Fruit fly (Drosophila melanogaster) whole organism, embryonic: Measurements from ENCODE around the gene CG15212.

Source experiments
- Atf6 ChIP-seq: fragments of 200-800 bp; sonication (Bioruptor generic); IDR thresholded peaks from 2 replicates; pipeline ENCODE4 v1.3.6; 2022; ENCODE audit warnings: missing biosample characterization, missing genetic modification characterization
- CG10321 ChIP-seq: fragments of 200-800 bp; sonication (Bioruptor generic); IDR thresholded peaks from 2 replicates; pipeline ENCODE4 v1.3.6; 2022; ENCODE audit warnings: missing biosample characterization, missing genetic modification characterization
- CG12299 ChIP-seq: fragments of 200-800 bp; sonication (Bioruptor generic); optimal IDR thresholded peaks from 2 replicates; lab custom pipeline; 2018; ENCODE audit warnings: missing biosample characterization, mild to moderate bottlenecking, missing genetic modification characterization
- CG12744 ChIP-seq: fragments of 200-800 bp; sonication (Bioruptor generic); optimal IDR thresholded peaks from 2 replicates; lab custom pipeline; 2016; ENCODE audit warnings: missing biosample characterization, missing genetic modification characterization
- CG13424 ChIP-seq: fragments of 200-800 bp; sonication (Bioruptor generic); optimal IDR thresholded peaks from 2 replicates; lab custom pipeline; 2019; ENCODE audit warnings: missing biosample characterization, mild to moderate bottlenecking, missing genetic modification characterization, moderate library complexity
- CG14667 ChIP-seq: fragments of 200-800 bp; sonication (Bioruptor generic); IDR thresholded peaks from 2 replicates; pipeline ENCODE4 v1.3.6; 2022; ENCODE audit warnings: missing biosample characterization, missing genetic modification characterization
- CG14965 ChIP-seq: fragments of 200-800 bp; sonication (Bioruptor generic); optimal IDR thresholded peaks from 2 replicates; lab custom pipeline; 2016; ENCODE audit warnings: missing biosample characterization, missing genetic modification characterization, borderline replicate concordance
- CG18764 ChIP-seq: fragments of 200-800 bp; sonication (Bioruptor generic); optimal IDR thresholded peaks from 3 replicates; lab custom pipeline; 2016; ENCODE audit warnings: missing biosample characterization, missing genetic modification characterization
- CG2116 ChIP-seq: fragments of 200-800 bp; sonication (Bioruptor generic); optimal IDR thresholded peaks from 3 replicates; lab custom pipeline; 2018; ENCODE audit warnings: missing biosample characterization, mild to moderate bottlenecking, missing genetic modification characterization
- CG2120 ChIP-seq: fragments of 200-800 bp; sonication (Bioruptor generic); optimal IDR thresholded peaks from 3 replicates; lab custom pipeline; 2016; ENCODE audit warnings: missing biosample characterization, missing genetic modification characterization
- CG33557 ChIP-seq: fragments of 200-800 bp; sonication (Bioruptor generic); optimal IDR thresholded peaks from 2 replicates; lab custom pipeline; 2019; ENCODE audit warnings: missing biosample characterization, mild to moderate bottlenecking, missing genetic modification characterization, moderate library complexity
- CG34224 ChIP-seq: fragments of 200-800 bp; sonication (Bioruptor generic); IDR thresholded peaks from 3 replicates; pipeline ENCODE4 v1.3.6; 2022; ENCODE audit warnings: missing biosample characterization, missing genetic modification characterization; ENCODE audit not compliant: partially characterized antibody
- CG34422 ChIP-seq: fragments of 200-800 bp; sonication (Bioruptor generic); IDR thresholded peaks from 3 replicates; pipeline ENCODE4 v1.3.6; 2022; ENCODE audit warnings: missing biosample characterization, missing genetic modification characterization
- CG3838 ChIP-seq: fragments of 200-800 bp; sonication (Bioruptor generic); optimal IDR thresholded peaks from 3 replicates; lab custom pipeline; 2016; ENCODE audit warnings: missing biosample characterization, missing genetic modification characterization
- CG4360 ChIP-seq: fragments of 200-800 bp; sonication (Bioruptor generic); IDR thresholded peaks from 2 replicates; pipeline ENCODE4 v1.3.6; 2022; ENCODE audit warnings: missing biosample characterization, missing genetic modification characterization
- CG4617 ChIP-seq: fragments of 200-800 bp; sonication (Bioruptor generic); optimal IDR thresholded peaks from 3 replicates; lab custom pipeline; 2016; ENCODE audit warnings: missing biosample characterization, missing genetic modification characterization, borderline replicate concordance
- CG6683 ChIP-seq: fragments of 200-800 bp; sonication (Bioruptor generic); optimal IDR thresholded peaks from 2 replicates; lab custom pipeline; 2017; ENCODE audit warnings: missing biosample characterization, mild to moderate bottlenecking, missing genetic modification characterization, missing genetic modification reagents
- CG7928 ChIP-seq: fragments of 200-800 bp; sonication (Bioruptor generic); optimal IDR thresholded peaks from 2 replicates; lab custom pipeline; 2017; ENCODE audit warnings: missing biosample characterization, mild to moderate bottlenecking, missing genetic modification characterization
- CG8359 ChIP-seq: fragments of 200-800 bp; sonication (Bioruptor generic); optimal IDR thresholded peaks from 2 replicates; lab custom pipeline; 2017; ENCODE audit warnings: missing biosample characterization, mild to moderate bottlenecking, missing genetic modification characterization, borderline replicate concordance
- CG9797 ChIP-seq: fragments of 200-800 bp; sonication (Bioruptor generic); optimal IDR thresholded peaks from 3 replicates; lab custom pipeline; 2018; ENCODE audit warnings: missing biosample characterization, mild to moderate bottlenecking, missing genetic modification characterization
- CHES-1-like ChIP-seq: fragments of 200-800 bp; sonication (Bioruptor generic); optimal IDR thresholded peaks from 2 replicates; lab custom pipeline; 2016; ENCODE audit warnings: missing biosample characterization, missing genetic modification characterization
- CoRest ChIP-seq: fragments of 200-800 bp; sonication (Bioruptor generic); optimal IDR thresholded peaks from 3 replicates; lab custom pipeline; 2018; ENCODE audit warnings: missing biosample characterization, mild to moderate bottlenecking, missing genetic modification characterization, moderate library complexity
- Drgx ChIP-seq: fragments of 200-800 bp; sonication (Bioruptor generic); IDR thresholded peaks from 2 replicates; pipeline ENCODE4 v1.3.6; 2022; ENCODE audit warnings: missing biosample characterization, missing genetic modification characterization
- ERR ChIP-seq: fragments of 200-800 bp; sonication (Bioruptor generic); optimal IDR thresholded peaks from 2 replicates; lab custom pipeline; 2016; ENCODE audit warnings: missing biosample characterization, missing genetic modification characterization
- Elba2 ChIP-seq: fragments of 200-800 bp; sonication (Bioruptor generic); optimal IDR thresholded peaks from 3 replicates; lab custom pipeline; 2016; ENCODE audit warnings: missing biosample characterization, missing genetic modification characterization
- Hr3 ChIP-seq: fragments of 200-800 bp; sonication (Bioruptor generic); optimal IDR thresholded peaks from 3 replicates; lab custom pipeline; 2016; ENCODE audit warnings: missing biosample characterization, missing genetic modification characterization
- Jarid2 ChIP-seq: fragments of 200-800 bp; sonication (Bioruptor generic); optimal IDR thresholded peaks from 3 replicates; lab custom pipeline; 2017; ENCODE audit warnings: mild to moderate bottlenecking, missing biosample characterization, missing genetic modification reagents, missing genetic modification characterization
- Nf-YB ChIP-seq: fragments of 200-800 bp; sonication (Bioruptor generic); optimal IDR thresholded peaks from 3 replicates; lab custom pipeline; 2019; ENCODE audit warnings: missing biosample characterization, mild to moderate bottlenecking, missing genetic modification characterization, moderate library complexity
- Oaz ChIP-seq: fragments of 200-800 bp; sonication (Bioruptor generic); IDR thresholded peaks from 2 replicates; pipeline ENCODE4 v1.3.6; 2022; ENCODE audit warnings: missing biosample characterization, missing genetic modification characterization
- Opbp ChIP-seq: fragments of 200-800 bp; sonication (Bioruptor generic); IDR thresholded peaks from 3 replicates; pipeline ENCODE4 v1.3.6; 2022; ENCODE audit warnings: missing biosample characterization, missing genetic modification characterization; ENCODE audit not compliant: partially characterized antibody
- Poxn ChIP-seq: fragments of 200-800 bp; sonication (Bioruptor generic); IDR thresholded peaks from 2 replicates; pipeline ENCODE4 v1.3.6; 2022; ENCODE audit warnings: missing biosample characterization, missing genetic modification characterization
- amos ChIP-seq: fragments of 200-800 bp; sonication (Bioruptor generic); IDR thresholded peaks from 2 replicates; pipeline ENCODE4 v1.3.6; 2022; ENCODE audit warnings: missing biosample characterization, missing genetic modification characterization; ENCODE audit not compliant: partially characterized antibody
- ato ChIP-seq: fragments of 200-800 bp; sonication (Bioruptor generic); IDR thresholded peaks from 2 replicates; pipeline ENCODE4 v1.3.6; 2022; ENCODE audit warnings: missing biosample characterization, missing genetic modification characterization; ENCODE audit not compliant: partially characterized antibody
- cas ChIP-seq: fragments of 200-800 bp; sonication (Bioruptor generic); IDR thresholded peaks from 2 replicates; pipeline ENCODE4 v1.3.6; 2022; ENCODE audit warnings: missing biosample characterization, missing genetic modification characterization
- crc ChIP-seq: fragments of 200-800 bp; sonication (Bioruptor generic); optimal IDR thresholded peaks from 2 replicates; lab custom pipeline; 2016; ENCODE audit warnings: missing biosample characterization, missing genetic modification characterization
- croc ChIP-seq: fragments of 200-800 bp; sonication (Bioruptor generic); conservative IDR thresholded peaks from 3 replicates; pipeline ENCODE4 v1.3.6; 2022; ENCODE audit warnings: missing biosample characterization, missing genetic modification characterization
- dm ChIP-seq: fragments of 200-800 bp; sonication (Bioruptor generic); optimal IDR thresholded peaks from 3 replicates; lab custom pipeline; 2016; ENCODE audit warnings: missing biosample characterization, missing genetic modification characterization
- gfzf ChIP-seq: fragments of 200-800 bp; sonication (Bioruptor generic); optimal IDR thresholded peaks from 2 replicates; lab custom pipeline; 2016; ENCODE audit warnings: missing biosample characterization, mild to moderate bottlenecking, missing genetic modification characterization, moderate library complexity
- gsb ChIP-seq: fragments of 200-800 bp; sonication (Bioruptor generic); IDR thresholded peaks from 2 replicates; pipeline ENCODE4 v1.3.6; 2022; ENCODE audit warnings: missing biosample characterization, missing genetic modification characterization
- hbn ChIP-seq: fragments of 200-800 bp; sonication (Bioruptor generic); IDR thresholded peaks from 2 replicates; pipeline ENCODE4 v1.3.6; 2022; ENCODE audit warnings: missing biosample characterization, missing genetic modification characterization; ENCODE audit not compliant: partially characterized antibody
- inv ChIP-seq: fragments of 200-800 bp; sonication (Bioruptor generic); IDR thresholded peaks from 2 replicates; pipeline ENCODE4 v1.3.6; 2022; ENCODE audit warnings: missing biosample characterization, missing genetic modification characterization; ENCODE audit not compliant: partially characterized antibody
- luna ChIP-seq: fragments of 200-800 bp; sonication (Bioruptor generic); optimal IDR thresholded peaks from 2 replicates; lab custom pipeline; 2016; ENCODE audit warnings: missing biosample characterization, missing genetic modification characterization
- mam ChIP-seq: fragments of 200-800 bp; sonication (Bioruptor generic); optimal IDR thresholded peaks from 3 replicates; lab custom pipeline; 2016; ENCODE audit warnings: missing biosample characterization, missing genetic modification characterization
- pan ChIP-seq, 4 experiments: fragments of >200 bp in 3 of 4; fragments of 200-800 bp in 1 of 4; sonication (Bioruptor generic) in 1 of 4; optimal IDR thresholded peaks in 3 of 4; IDR thresholded peaks in 1 of 4; 2 replicates each; pipeline versions ENCODE4 v1.3.6 to Lab custom; 2017 to 2022; ENCODE audit warnings: missing biosample characterization in 2 of 4, missing genetic modification characterization in 2 of 4, mixed read lengths in 1 of 4
- pros ChIP-seq: fragments of 200-800 bp; sonication (Bioruptor generic); optimal IDR thresholded peaks from 3 replicates; lab custom pipeline; 2019; ENCODE audit warnings: missing biosample characterization, mild to moderate bottlenecking, missing genetic modification characterization, moderate library complexity
- seq ChIP-seq: fragments of 200-800 bp; sonication (Bioruptor generic); IDR thresholded peaks from 2 replicates; pipeline ENCODE4 v1.3.6; 2022; ENCODE audit warnings: missing biosample characterization, missing genetic modification characterization
- tup ChIP-seq: fragments of 200-800 bp; sonication (Bioruptor generic); optimal IDR thresholded peaks from 2 replicates; lab custom pipeline; 2016; ENCODE audit warnings: missing biosample characterization, mild to moderate bottlenecking, missing genetic modification characterization, moderate library complexity
- vnd ChIP-seq: fragments of 200-800 bp; sonication (Bioruptor generic); IDR thresholded peaks from 3 replicates; pipeline ENCODE4 v1.3.6; 2022; ENCODE audit warnings: missing biosample characterization, missing genetic modification characterization; ENCODE audit not compliant: partially characterized antibody
- zen ChIP-seq: fragments of 200-800 bp; sonication (Bioruptor generic); optimal IDR thresholded peaks from 3 replicates; lab custom pipeline; 2018; ENCODE audit warnings: missing biosample characterization, mild to moderate bottlenecking, missing genetic modification characterization, moderate library complexity

CG15212 gene

dm6 chr3L:5152354-5152806 is 21.0 kb downstream of the CG15212 start, which contains the start of the genes Gen and Srp54k (continued):
- TF ChIP-seq tup (GFP tag; lab: Kevin White, UChicago) (no peak), CG14965 (GFP tag; lab: Kevin White, UChicago) (no peak), cas (GFP tag; lab: Robert Waterston, UW) (no peak), CG6683 (GFP tag; lab: Kevin White, UChicago) (no peak), CG33557 (GFP tag; lab: Kevin White, UChicago) (peak; percentile 14), gfzf (no peak), Elba2 (no peak), luna (GFP tag; lab: Kevin White, UChicago) (no peak), vnd (GFP tag; lab: Robert Waterston, UW) (no peak), CG10321 (GFP tag; lab: Robert Waterston, UW) (no peak), gsb (GFP tag; lab: Robert Waterston, UW) (no peak), CG18764 (GFP tag; lab: Kevin White, UChicago) (no peak), CG12744 (GFP tag; lab: Kevin White, UChicago) (peak; percentile 20), ato (GFP tag; lab: Robert Waterston, UW) (no peak), Atf6 (GFP tag; lab: Robert Waterston, UW) (no peak), CG13424 (tag; lab: Kevin White, UChicago) (peak; percentile 24), CG2120 (GFP tag; lab: Kevin White, UChicago) (peak; percentile 57), CG4617 (GFP tag; lab: Kevin White, UChicago) (peak; percentile 42), Hr3 (GFP tag; lab: Kevin White, UChicago) (peak; percentile 23), pan (optimal IDR thresholded peaks at IDR 0.05; lab: Kevin White, UChicago) (no peak), pan (GFP tag; optimal IDR thresholded peaks at IDR 0.05 in 1 of 2, IDR thresholded peaks at IDR 0.05 in 1 of 2) (peak in 1 of 2 experiments; percentile 22), CG7928 (GFP tag; lab: Kevin White, UChicago) (no peak), Oaz (GFP tag; lab: Robert Waterston, UW) (no peak), CG9797 (no peak), CG34422 (GFP tag; lab: Robert Waterston, UW) (peak; percentile 64; the same call in 2 of the 3 replicates), pros (no peak), mam (GFP tag; lab: Kevin White, UChicago) (peak; percentile 12), seq (GFP tag; lab: Robert Waterston, UW) (no peak), Poxn (GFP tag; lab: Robert Waterston, UW) (no peak), CG3838 (GFP tag; lab: Kevin White, UChicago) (no peak), CG2116 (GFP tag; lab: Kevin White, UChicago) (peak; percentile 35), CG12299 (no peak), Drgx (GFP tag; lab: Robert Waterston, UW) (no peak), CG14667 (GFP tag; lab: Robert Waterston, UW) (no peak), CG4360 (GFP tag; lab: Robert Waterston, UW) (no peak), Opbp (GFP tag; lab: Robert Waterston, UW) (peak; percentile 62), CoRest (tag; lab: Kevin White, UChicago) (peak; percentile 59), zen (tag; lab: Kevin White, UChicago) (no peak), hbn (GFP tag; lab: Robert Waterston, UW) (no peak), CHES-1-like (GFP tag; lab: Kevin White, UChicago) (peak; percentile 66), CG8359 (GFP tag; lab: Kevin White, UChicago) (no peak), Nf-YB (no peak), inv (GFP tag; lab: Robert Waterston, UW) (peak; percentile 17; the same call in 1 of the 2 replicates), crc (no peak), ERR (GFP tag; lab: Kevin White, UChicago) (peak; percentile 4), croc (GFP tag; lab: Robert Waterston, UW) (peak; percentile 38; the same call in 2 of the 3 replicates), amos (peak; percentile 24; the same call in 1 of the 2 replicates), Jarid2 (GFP tag; lab: Kevin White, UChicago) (peak; percentile 51), CG34224 (GFP tag; lab: Robert Waterston, UW) (no peak), dm (peak; percentile 51)
